Fruit fly (Drosophila melanogaster) whole organism, embryonic: ENCODE measurements around the gene Lcp65Ag1.
A peak's percentile ranks its signal among the peaks of the same experiment; 100 is the strongest.

Experiments
- Ada2b ChIP-seq: fragments of 200-800 bp; sonication (Bioruptor generic); IDR thresholded peaks from 2 replicates; pipeline ENCODE4 v1.3.6; 2022; ENCODE audit warnings: missing biosample characterization, missing genetic modification characterization
- CG10267 ChIP-seq: fragments of 200-800 bp; sonication (Bioruptor generic); optimal IDR thresholded peaks from 2 replicates; lab custom pipeline; 2018; ENCODE audit warnings: missing biosample characterization, mild to moderate bottlenecking, missing genetic modification characterization, moderate library complexity
- CG10431 ChIP-seq: fragments of 200-800 bp; sonication (Bioruptor generic); optimal IDR thresholded peaks from 3 replicates; lab custom pipeline; 2018; ENCODE audit warnings: missing biosample characterization, mild to moderate bottlenecking, missing genetic modification characterization
- CG11456 ChIP-seq: fragments of 200-800 bp; sonication (Bioruptor generic); IDR thresholded peaks from 3 replicates; pipeline ENCODE4 v1.3.6; 2022; ENCODE audit warnings: missing biosample characterization, missing genetic modification characterization
- CG14667 ChIP-seq: fragments of 200-800 bp; sonication (Bioruptor generic); IDR thresholded peaks from 2 replicates; pipeline ENCODE4 v1.3.6; 2022; ENCODE audit warnings: missing biosample characterization, missing genetic modification characterization
- CG15601 ChIP-seq: fragments of 200-800 bp; sonication (Bioruptor generic); optimal IDR thresholded peaks from 3 replicates; lab custom pipeline; 2019; ENCODE audit warnings: missing biosample characterization, mild to moderate bottlenecking, missing genetic modification characterization, moderate library complexity
- CG1647 ChIP-seq: fragments of 200-800 bp; sonication (Bioruptor generic); optimal IDR thresholded peaks from 3 replicates; lab custom pipeline; 2016; ENCODE audit warnings: missing biosample characterization, missing genetic modification characterization
- CG16815 ChIP-seq: fragments of 200-800 bp; sonication (Bioruptor generic); optimal IDR thresholded peaks from 3 replicates; lab custom pipeline; 2017; ENCODE audit warnings: missing biosample characterization, mild to moderate bottlenecking, missing genetic modification characterization
- CG16863 ChIP-seq: fragments of 200-800 bp; sonication (Bioruptor generic); optimal IDR thresholded peaks from 3 replicates; lab custom pipeline; 2016; ENCODE audit warnings: missing biosample characterization, missing genetic modification characterization
- CG17912 ChIP-seq: fragments of 200-800 bp; sonication (Bioruptor generic); optimal IDR thresholded peaks from 2 replicates; lab custom pipeline; 2018; ENCODE audit warnings: missing biosample characterization, mild to moderate bottlenecking, missing genetic modification characterization
- CG1792 ChIP-seq: fragments of 200-800 bp; sonication (Bioruptor generic); optimal IDR thresholded peaks from 2 replicates; lab custom pipeline; 2016; ENCODE audit warnings: missing biosample characterization, missing genetic modification characterization
- CG2120 ChIP-seq: fragments of 200-800 bp; sonication (Bioruptor generic); optimal IDR thresholded peaks from 3 replicates; lab custom pipeline; 2016; ENCODE audit warnings: missing biosample characterization, missing genetic modification characterization
- CG32772 ChIP-seq: fragments of 200-800 bp; sonication (Bioruptor generic); IDR thresholded peaks from 2 replicates; pipeline ENCODE4 v1.3.6; 2022; ENCODE audit warnings: missing biosample characterization, missing genetic modification characterization
- CG4282 ChIP-seq: fragments of 200-800 bp; sonication (Bioruptor generic); optimal IDR thresholded peaks from 2 replicates; lab custom pipeline; 2016; ENCODE audit warnings: missing biosample characterization, missing genetic modification characterization
- CG6654 ChIP-seq: fragments of 200-800 bp; sonication (Bioruptor generic); optimal IDR thresholded peaks from 2 replicates; lab custom pipeline; 2017; ENCODE audit warnings: missing biosample characterization, mild to moderate bottlenecking, missing genetic modification characterization
- CG6765 ChIP-seq: fragments of 200-800 bp; sonication (Bioruptor generic); optimal IDR thresholded peaks from 3 replicates; lab custom pipeline; 2017; ENCODE audit warnings: missing biosample characterization, mild to moderate bottlenecking, missing genetic modification characterization
- CG9797 ChIP-seq: fragments of 200-800 bp; sonication (Bioruptor generic); optimal IDR thresholded peaks from 3 replicates; lab custom pipeline; 2018; ENCODE audit warnings: missing biosample characterization, mild to moderate bottlenecking, missing genetic modification characterization
- CHES-1-like ChIP-seq: fragments of 200-800 bp; sonication (Bioruptor generic); optimal IDR thresholded peaks from 2 replicates; lab custom pipeline; 2016; ENCODE audit warnings: missing biosample characterization, missing genetic modification characterization
- Camta ChIP-seq: fragments of 200-800 bp; sonication (Bioruptor generic); optimal IDR thresholded peaks from 2 replicates; lab custom pipeline; 2016; ENCODE audit warnings: missing biosample characterization, missing genetic modification characterization
- Gug ChIP-seq: fragments of 200-800 bp; sonication (Bioruptor generic); IDR thresholded peaks from 4 replicates; pipeline ENCODE4 v1.3.6; 2022; ENCODE audit warnings: missing biosample characterization, missing genetic modification characterization
- Mes4 ChIP-seq: fragments of 200-800 bp; sonication (Bioruptor generic); optimal IDR thresholded peaks from 2 replicates; lab custom pipeline; 2016; ENCODE audit warnings: missing biosample characterization, missing genetic modification characterization
- Sry-β ChIP-seq: fragments of 200-800 bp; sonication (Bioruptor generic); optimal IDR thresholded peaks from 2 replicates; lab custom pipeline; 2018; ENCODE audit warnings: missing biosample characterization, mild to moderate bottlenecking, missing genetic modification characterization, moderate library complexity
- Ssrp ChIP-seq: fragments of 200-800 bp; sonication (Bioruptor generic); optimal IDR thresholded peaks from 2 replicates; lab custom pipeline; 2018; ENCODE audit warnings: missing biosample characterization, mild to moderate bottlenecking, missing genetic modification characterization, moderate library complexity
- Stat92E ChIP-seq, 3 experiments: fragments of >200 bp in 2 of 3; fragments of 200-800 bp in 1 of 3; sonication (Bioruptor generic) in 1 of 3; optimal IDR thresholded peaks; 2 replicates each; lab custom pipeline; 2017 to 2019; ENCODE audit warnings: missing biosample characterization in 3 of 3, missing genetic modification characterization in 3 of 3, mild to moderate bottlenecking in 1 of 3, moderate library complexity in 1 of 3
- Tbp ChIP-seq: fragments of >200 bp; optimal IDR thresholded peaks from 2 replicates; lab custom pipeline; 2018; ENCODE audit warnings: missing biosample characterization, missing genetic modification characterization
- Xrp1 ChIP-seq: fragments of 200-800 bp; sonication (Bioruptor generic); IDR thresholded peaks from 2 replicates; pipeline ENCODE4 v1.3.6; 2022; ENCODE audit warnings: missing biosample characterization, missing genetic modification characterization
- abd-A ChIP-seq: fragments of 200-800 bp; sonication (Bioruptor generic); optimal IDR thresholded peaks from 3 replicates; lab custom pipeline; 2019; ENCODE audit warnings: missing biosample characterization, mild to moderate bottlenecking, missing genetic modification characterization, moderate library complexity
- ara ChIP-seq: fragments of 200-800 bp; sonication (Bioruptor generic); IDR thresholded peaks from 2 replicates; pipeline ENCODE4 v1.3.6; 2022; ENCODE audit warnings: missing biosample characterization, missing genetic modification characterization
- ci ChIP-seq: fragments of 200-800 bp; sonication (Bioruptor generic); IDR thresholded peaks from 3 replicates; pipeline ENCODE4 v1.3.6; 2022; ENCODE audit warnings: missing biosample characterization, missing genetic modification characterization
- danr ChIP-seq: fragments of 200-800 bp; sonication (Bioruptor generic); IDR thresholded peaks from 2 replicates; pipeline ENCODE4 v1.3.6; 2022; ENCODE audit warnings: missing biosample characterization, missing genetic modification characterization
- dimm ChIP-seq: fragments of 200-800 bp; sonication (Bioruptor generic); IDR thresholded peaks from 2 replicates; pipeline ENCODE4 v1.3.6; 2022; ENCODE audit warnings: missing biosample characterization, missing genetic modification characterization
- emc ChIP-seq: fragments of 200-800 bp; sonication (Bioruptor generic); optimal IDR thresholded peaks from 2 replicates; lab custom pipeline; 2016; ENCODE audit warnings: missing biosample characterization, missing genetic modification characterization
- esg ChIP-seq: fragments of 200-800 bp; sonication (Bioruptor generic); conservative IDR thresholded peaks from 2 replicates; pipeline ENCODE4 v1.3.6; 2022; ENCODE audit warnings: missing biosample characterization, missing genetic modification characterization
- eve ChIP-seq, 2 experiments: fragments of >200 bp; optimal IDR thresholded peaks; 2 replicates each; lab custom pipeline; 2017; ENCODE audit warnings: missing biosample characterization in 2 of 2, missing genetic modification characterization in 2 of 2
- eyg ChIP-seq: fragments of 200-800 bp; sonication (Bioruptor generic); optimal IDR thresholded peaks from 3 replicates; lab custom pipeline; 2016; ENCODE audit warnings: missing biosample characterization, missing genetic modification characterization
- gfzf ChIP-seq: fragments of 200-800 bp; sonication (Bioruptor generic); optimal IDR thresholded peaks from 2 replicates; lab custom pipeline; 2016; ENCODE audit warnings: missing biosample characterization, mild to moderate bottlenecking, missing genetic modification characterization, moderate library complexity
- gsb-n ChIP-seq: fragments of 200-800 bp; sonication (Bioruptor generic); optimal IDR thresholded peaks from 3 replicates; lab custom pipeline; 2018; ENCODE audit warnings: missing biosample characterization, mild to moderate bottlenecking, missing genetic modification characterization
- inv ChIP-seq: fragments of 200-800 bp; sonication (Bioruptor generic); IDR thresholded peaks from 2 replicates; pipeline ENCODE4 v1.3.6; 2022; ENCODE audit warnings: missing biosample characterization, missing genetic modification characterization; ENCODE audit not compliant: partially characterized antibody
- kay ChIP-seq: fragments of 200-800 bp; sonication (Bioruptor generic); optimal IDR thresholded peaks from 2 replicates; lab custom pipeline; 2016; ENCODE audit warnings: missing biosample characterization, missing genetic modification characterization
- maf-S ChIP-seq: fragments of 200-800 bp; sonication (Bioruptor generic); optimal IDR thresholded peaks from 2 replicates; lab custom pipeline; 2016; ENCODE audit warnings: missing biosample characterization, missing genetic modification characterization
- onecut ChIP-seq: fragments of 200-800 bp; sonication (Bioruptor generic); IDR thresholded peaks from 2 replicates; pipeline ENCODE4 v1.3.6; 2022; ENCODE audit warnings: missing biosample characterization, missing genetic modification characterization
- org-1 ChIP-seq: fragments of 200-800 bp; sonication (Bioruptor generic); optimal IDR thresholded peaks from 2 replicates; lab custom pipeline; 2017; ENCODE audit warnings: missing biosample characterization, missing genetic modification characterization
- psq ChIP-seq: fragments of 200-800 bp; sonication (Bioruptor generic); optimal IDR thresholded peaks from 2 replicates; lab custom pipeline; 2017; ENCODE audit warnings: missing biosample characterization, missing genetic modification characterization
- schlank ChIP-seq: fragments of 200-800 bp; sonication (Bioruptor generic); optimal IDR thresholded peaks from 2 replicates; lab custom pipeline; 2018; ENCODE audit warnings: missing biosample characterization, mild to moderate bottlenecking, missing genetic modification characterization
- seq ChIP-seq: fragments of 200-800 bp; sonication (Bioruptor generic); IDR thresholded peaks from 2 replicates; pipeline ENCODE4 v1.3.6; 2022; ENCODE audit warnings: missing biosample characterization, missing genetic modification characterization
- sisA ChIP-seq: fragments of 200-800 bp; sonication (Bioruptor generic); IDR thresholded peaks from 2 replicates; pipeline ENCODE4 v1.3.6; 2022; ENCODE audit warnings: missing biosample characterization, missing genetic modification characterization
- ssp ChIP-seq: fragments of 200-800 bp; sonication (Bioruptor generic); IDR thresholded peaks from 2 replicates; pipeline ENCODE4 v1.3.6; 2022; ENCODE audit warnings: missing biosample characterization, missing genetic modification characterization
- tup ChIP-seq: fragments of 200-800 bp; sonication (Bioruptor generic); optimal IDR thresholded peaks from 2 replicates; lab custom pipeline; 2016; ENCODE audit warnings: missing biosample characterization, mild to moderate bottlenecking, missing genetic modification characterization, moderate library complexity
- vnd ChIP-seq: fragments of 200-800 bp; sonication (Bioruptor generic); IDR thresholded peaks from 3 replicates; pipeline ENCODE4 v1.3.6; 2022; ENCODE audit warnings: missing biosample characterization, missing genetic modification characterization; ENCODE audit not compliant: partially characterized antibody
- zen ChIP-seq: fragments of 200-800 bp; sonication (Bioruptor generic); optimal IDR thresholded peaks from 3 replicates; lab custom pipeline; 2018; ENCODE audit warnings: missing biosample characterization, mild to moderate bottlenecking, missing genetic modification characterization, moderate library complexity

Lcp65Ag1 gene

DNA sequence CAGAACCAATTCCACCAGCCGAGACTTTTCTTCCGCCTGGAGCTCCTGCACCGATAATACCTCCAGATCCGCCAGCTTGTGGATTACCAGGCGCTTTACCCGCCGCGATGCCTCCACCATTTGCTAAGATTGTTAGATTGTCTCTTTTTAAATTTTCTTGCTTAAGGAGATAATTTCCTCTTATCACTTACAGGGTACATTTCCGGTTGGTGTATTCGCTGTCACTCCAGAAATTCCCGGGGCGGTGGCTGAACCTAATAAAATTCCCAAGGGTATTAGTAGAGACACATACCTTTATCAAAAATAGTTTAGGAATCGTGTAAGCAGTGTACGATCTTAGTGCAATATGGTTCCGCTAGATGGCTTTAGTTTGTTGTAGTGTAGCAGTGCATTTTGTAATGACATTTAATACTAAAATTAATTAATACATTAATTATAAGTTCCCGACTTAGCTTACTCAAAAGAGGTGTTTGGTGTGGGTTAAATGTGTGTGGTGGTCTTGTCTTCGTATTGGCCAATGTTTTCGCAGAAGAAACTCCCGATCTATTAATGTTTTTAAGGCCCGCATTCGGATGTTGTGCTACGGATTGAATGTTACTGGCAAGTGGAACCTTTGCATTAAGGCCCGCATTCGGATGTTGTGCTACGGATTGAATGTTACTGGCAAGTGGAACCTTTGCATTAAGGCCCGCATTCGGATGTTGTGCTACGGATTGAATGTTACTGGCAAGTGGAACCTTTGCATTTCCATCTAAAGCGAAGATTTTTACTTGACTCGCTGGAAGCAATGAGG, 10.3 kb downstream of the Lcp65Ag1 start (continued):
- TF ChIP-seq zen (tag; lab: Kevin White, UChicago) (peak; percentile 55), seq (GFP tag; lab: Robert Waterston, UW) (peak; percentile 79), onecut (GFP tag; lab: Robert Waterston, UW) (peak; percentile 86), vnd (GFP tag; lab: Robert Waterston, UW) (no peak), CG10431 (GFP tag; lab: Kevin White, UChicago) (peak; percentile 54), CG14667 (GFP tag; lab: Robert Waterston, UW) (no peak), eve (GFP tag; optimal IDR thresholded peaks at IDR 0.05; lab: Kevin White, UChicago) (no peak), CG6654 (GFP tag; lab: Kevin White, UChicago) (peak; percentile 67), Ssrp (tag; lab: Kevin White, UChicago) (peak; percentile 13), CG15601 (tag; lab: Kevin White, UChicago) (peak; percentile 53), Gug (GFP tag; lab: Robert Waterston, UW) (peak; percentile 20; the same call in 1 of the 4 replicates), CHES-1-like (peak; percentile 33), Xrp1 (GFP tag; lab: Robert Waterston, UW) (peak; percentile 41), danr (GFP tag; lab: Robert Waterston, UW) (peak; percentile 41; the same call in 1 of the 2 replicates), Camta (peak; percentile 92), CG16863 (GFP tag; lab: Kevin White, UChicago) (peak; percentile 25), CG6765 (GFP tag; lab: Kevin White, UChicago) (peak; percentile 88), CG4282 (GFP tag; lab: Kevin White, UChicago) (no peak), CG10267 (tag; lab: Kevin White, UChicago) (peak; percentile 70), esg (GFP tag; lab: Robert Waterston, UW) (peak; percentile 25), eyg (peak; percentile 82), CG32772 (GFP tag; lab: Robert Waterston, UW) (no peak; the same call in 1 of the 2 replicates), inv (no peak), CG11456 (GFP tag; lab: Robert Waterston, UW) (peak; percentile 91; the same call in 2 of the 3 replicates), CG1647 (GFP tag; lab: Kevin White, UChicago) (peak; percentile 45), org-1 (GFP tag; lab: Kevin White, UChicago) (peak; percentile 57), gfzf (peak; percentile 26), CG2120 (no peak), dimm (GFP tag; lab: Robert Waterston, UW) (0 out of 2 replicates have a peak, but pooled peaks have one; percentile 34), CG1792 (GFP tag; lab: Kevin White, UChicago) (peak; percentile 56), ci (peak; percentile 98), kay (GFP tag; lab: Kevin White, UChicago) (no peak), Ada2b (GFP tag; lab: Robert Waterston, UW) (peak; percentile 69; the same call in 1 of the 2 replicates), abd-A (tag; lab: Kevin White, UChicago) (no peak), Stat92E (GFP tag; optimal IDR thresholded peaks at IDR 0.05; lab: Kevin White, UChicago) (no peak), CG9797 (GFP tag; lab: Kevin White, UChicago) (peak; percentile 29), psq (GFP tag; lab: Kevin White, UChicago) (no peak), Tbp (GFP tag; lab: Kevin White, UChicago) (no peak), CG17912 (GFP tag; lab: Kevin White, UChicago) (peak; percentile 90), gsb-n (peak; percentile 63), emc (GFP tag; lab: Kevin White, UChicago) (peak; percentile 64), maf-S (GFP tag; lab: Kevin White, UChicago) (peak; percentile 50), CG16815 (GFP tag; lab: Kevin White, UChicago) (peak; percentile 17), schlank (tag; lab: Kevin White, UChicago) (peak; percentile 77), ara (GFP tag; lab: Robert Waterston, UW) (peak; percentile 83), Sry-β (peak; percentile 62), tup (GFP tag; lab: Kevin White, UChicago) (no peak), sisA (GFP tag; lab: Robert Waterston, UW) (no peak), ssp (GFP tag; lab: Robert Waterston, UW) (peak; percentile 96), Mes4 (GFP tag; lab: Kevin White, UChicago) (peak; percentile 75)
